Worm (Caenorhabditis elegans): Measurements from ENCODE around the gene F35E8.2.

DNA sequence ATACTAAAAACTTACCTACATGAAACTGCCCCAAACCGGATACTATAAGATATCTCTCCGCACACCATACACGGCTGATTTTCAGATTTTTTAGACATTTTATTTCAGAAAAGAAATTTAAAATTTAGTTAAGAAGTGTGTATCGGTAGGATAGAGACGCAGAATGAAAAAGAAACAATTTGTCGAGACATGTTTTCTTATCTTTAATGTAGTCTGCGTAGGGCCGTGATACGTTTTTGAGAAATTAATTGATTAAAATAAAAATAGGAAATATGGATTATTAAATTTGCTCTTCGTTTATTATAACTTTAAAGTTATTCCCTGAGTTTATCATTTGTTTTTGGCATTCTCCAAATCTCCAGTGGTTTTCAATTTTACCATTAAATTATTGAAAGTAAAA, 18.8 kb downstream of the F35E8.2 start, which contains the start of gene nhr-108:
- TF ChIP-seq unc-62 (GFP tag; optimal IDR thresholded peaks at IDR 0.05), result no peak
- TF ChIP-seq sdz-38 (tag; optimal IDR thresholded peaks at IDR 0.05), result no peak
- no peak for TF ChIP-seq gei-17 (GFP tag; optimal IDR thresholded peaks at IDR 0.05)
- no peak for TF ChIP-seq F33H1.4 (GFP tag; IDR thresholded peaks at IDR 0.05)
- TF ChIP-seq ets-4 (GFP tag; optimal IDR thresholded peaks at IDR 0.05), result no peak
- no peak for TF ChIP-seq ceh-27 (GFP tag; optimal IDR thresholded peaks at IDR 0.05)
- no peak for TF ChIP-seq ceh-58 (GFP tag; IDR thresholded peaks at IDR 0.05)
- no peak for TF ChIP-seq die-1 (tag; optimal IDR thresholded peaks at IDR 0.05)
- no peak for TF ChIP-seq Y56A3A.18 (GFP tag; IDR thresholded peaks at IDR 0.05)
- no peak for TF ChIP-seq F37B4.10 (GFP tag; IDR thresholded peaks at IDR 0.05)

Data from whole organism, young adult.